Worm (Caenorhabditis elegans) whole organism, L1 larva: ENCODE data around the gene nspc-18.

Experiments
- aha-1 ChIP-seq: fragments of 150-350 bp; optimal IDR thresholded peaks from 2 replicates; lab custom pipeline; 2014; ENCODE audit warnings: missing biosample characterization, missing genetic modification characterization
- blmp-1 ChIP-seq: fragments of 150-350 bp; optimal IDR thresholded peaks from 2 replicates; lab custom pipeline; 2014; ENCODE audit warnings: missing biosample characterization, missing genetic modification characterization
- isw-1 ChIP-seq: fragments of 200-800 bp; sonication (Bioruptor generic); IDR thresholded peaks from 2 replicates; pipeline ENCODE4 v1.3.6; 2022; ENCODE audit warnings: missing genetic modification characterization, missing compliant biosample characterization
- lin-39 ChIP-seq: fragments of 150-350 bp; optimal IDR thresholded peaks from 2 replicates; lab custom pipeline; 2014; ENCODE audit warnings: missing biosample characterization, missing genetic modification reagents, missing genetic modification characterization
- lsy-2 ChIP-seq, 2 experiments: fragments of 150-350 bp; optimal IDR thresholded peaks; 2 replicates each; lab custom pipeline; 2014; ENCODE audit warnings: missing biosample characterization in 2 of 2, missing genetic modification characterization in 2 of 2
- mep-1 ChIP-seq: fragments of 150-350 bp; optimal IDR thresholded peaks from 2 replicates; lab custom pipeline; 2014; ENCODE audit warnings: missing biosample characterization, missing genetic modification characterization
- nhr-12 ChIP-seq: sonication (generic microtip); optimal IDR thresholded peaks from 2 replicates; lab custom pipeline; 2017; ENCODE audit warnings: missing biosample characterization, missing genetic modification characterization
- pqm-1 ChIP-seq: sonication (generic microtip); optimal IDR thresholded peaks from 3 replicates; lab custom pipeline; 2017; ENCODE audit warnings: missing biosample characterization, missing genetic modification characterization
- unc-62 ChIP-seq: fragments of 150-350 bp; optimal IDR thresholded peaks from 2 replicates; lab custom pipeline; 2014; ENCODE audit warnings: missing biosample characterization, missing genetic modification reagents, missing genetic modification characterization
- ztf-11 ChIP-seq, 2 experiments: sonication (generic microtip); optimal IDR thresholded peaks; 2 replicates each; lab custom pipeline; 2016 to 2017; ENCODE audit warnings: missing genetic modification characterization in 2 of 2, missing biosample characterization in 1 of 2, missing compliant biosample characterization in 1 of 2

DNA sequence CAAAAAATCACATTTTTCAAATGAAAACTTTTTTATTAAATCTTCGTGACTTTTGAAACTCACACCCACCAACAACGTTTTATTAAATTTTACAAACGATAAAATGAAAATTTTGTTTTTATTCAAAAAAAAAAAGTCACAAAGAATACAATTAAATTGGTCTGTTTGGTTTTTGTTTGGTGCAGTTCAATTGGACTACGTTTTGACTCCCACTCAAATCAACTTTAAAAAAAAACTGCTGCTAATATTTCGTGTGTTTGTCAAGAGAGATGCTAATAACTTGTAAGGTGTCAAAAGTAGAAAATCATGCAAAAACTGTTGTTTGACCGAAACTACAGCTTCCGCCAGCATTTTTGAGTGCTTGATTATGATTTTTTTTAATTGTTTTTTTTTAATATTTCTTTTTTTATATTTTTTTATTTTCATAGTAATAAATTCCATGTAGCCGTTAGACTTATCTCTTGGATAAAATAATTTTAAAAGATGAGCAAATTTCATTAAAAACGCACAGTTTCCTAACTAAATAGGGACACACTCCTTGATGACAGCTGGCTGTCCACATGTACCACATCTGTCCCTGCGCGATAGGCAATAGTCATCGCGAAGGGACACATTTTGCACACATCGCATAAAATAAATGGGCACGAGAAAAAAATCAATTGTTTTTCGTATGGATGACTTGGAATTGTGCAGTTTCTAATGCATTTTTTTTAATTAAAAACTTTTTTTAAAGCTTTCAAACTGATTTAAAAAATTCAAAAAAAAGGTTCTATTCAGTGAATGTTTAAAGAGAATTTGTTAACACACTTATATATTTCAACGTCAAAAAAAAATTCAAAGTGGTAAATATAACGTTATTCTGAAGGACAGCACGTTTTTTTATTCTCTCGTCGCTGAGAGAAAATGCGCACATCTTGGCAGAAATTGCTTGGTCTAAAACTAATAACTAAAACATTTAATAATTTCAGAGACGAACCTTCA, 1.8 kb downstream of the nspc-18 start:
- TF ChIP-seq mep-1 = peak; percentile 100
- peak; percentile 94 for TF ChIP-seq aha-1 (tag; lab: Kevin White, UChicago)
- TF ChIP-seq lsy-2 (tag; optimal IDR thresholded peaks at IDR 0.05; lab: Kevin White, UChicago) = peak; percentile 95 to 96
- peak; percentile 92 for TF ChIP-seq isw-1 (GFP tag; lab: Robert Waterston, UW)
- peak; percentile 86 to 98 for TF ChIP-seq ztf-11 (tag; optimal IDR thresholded peaks at IDR 0.05; lab: Kevin White, UChicago)
- TF ChIP-seq unc-62 (GFP tag; lab: Kevin White, UChicago) = peak; percentile 77
- peak; percentile 100 for TF ChIP-seq lin-39 (tag; lab: Kevin White, UChicago)
- peak; percentile 98 for TF ChIP-seq pqm-1 (tag; lab: Kevin White, UChicago)
- TF ChIP-seq blmp-1 (tag; lab: Kevin White, UChicago) = peak; percentile 60
- peak; percentile 83 for TF ChIP-seq nhr-12
